Fruit fly (Drosophila melanogaster) whole organism, embryonic: ENCODE results near the gene CG14362.
A peak's percentile ranks its signal among the peaks of the same experiment; 100 is the strongest.

Experiments used
- Bdp1 ChIP-seq: fragments of 200-800 bp; sonication (Bioruptor generic); optimal IDR thresholded peaks from 3 replicates; lab custom pipeline; 2016; ENCODE audit warnings: missing biosample characterization, missing genetic modification characterization
- Blimp-1 ChIP-seq: fragments of 200-800 bp; sonication (Bioruptor generic); optimal IDR thresholded peaks from 3 replicates; lab custom pipeline; 2018; ENCODE audit warnings: missing biosample characterization, missing genetic modification characterization, mild to moderate bottlenecking, moderate library complexity, missing genetic modification reagents
- BtbVII ChIP-seq: fragments of 200-800 bp; sonication (Bioruptor generic); optimal IDR thresholded peaks from 3 replicates; lab custom pipeline; 2017; ENCODE audit warnings: missing biosample characterization, mild to moderate bottlenecking, missing genetic modification characterization
- CG10209 ChIP-seq: fragments of 200-800 bp; sonication (Bioruptor generic); optimal IDR thresholded peaks from 3 replicates; lab custom pipeline; 2017; ENCODE audit warnings: missing biosample characterization, mild to moderate bottlenecking, missing genetic modification characterization, missing genetic modification reagents
- CG10543 ChIP-seq: fragments of 200-800 bp; sonication (Bioruptor generic); optimal IDR thresholded peaks from 3 replicates; lab custom pipeline; 2017; ENCODE audit warnings: missing biosample characterization, mild to moderate bottlenecking, missing genetic modification characterization, moderate library complexity
- CG12219 ChIP-seq: fragments of 200-800 bp; sonication (Bioruptor generic); optimal IDR thresholded peaks from 3 replicates; lab custom pipeline; 2018; ENCODE audit warnings: missing biosample characterization, mild to moderate bottlenecking, missing genetic modification characterization
- CG13775 ChIP-seq: fragments of 200-800 bp; sonication (Bioruptor generic); optimal IDR thresholded peaks from 3 replicates; lab custom pipeline; 2017; ENCODE audit warnings: missing biosample characterization, mild to moderate bottlenecking, missing genetic modification characterization
- CG14860 ChIP-seq: fragments of 200-800 bp; sonication (Bioruptor generic); IDR thresholded peaks from 3 replicates; pipeline ENCODE4 v1.3.6; 2022; ENCODE audit warnings: missing biosample characterization, missing genetic modification characterization; ENCODE audit not compliant: partially characterized antibody
- CG15011 ChIP-seq: fragments of 200-800 bp; sonication (Bioruptor generic); optimal IDR thresholded peaks from 3 replicates; lab custom pipeline; 2018; ENCODE audit warnings: missing biosample characterization, mild to moderate bottlenecking, missing genetic modification characterization
- CG15514 ChIP-seq: fragments of 200-800 bp; sonication (Bioruptor generic); optimal IDR thresholded peaks from 3 replicates; lab custom pipeline; 2017; ENCODE audit warnings: missing biosample characterization, missing genetic modification characterization, mild to moderate bottlenecking, moderate library complexity, missing genetic modification reagents
- CG15601 ChIP-seq: fragments of 200-800 bp; sonication (Bioruptor generic); optimal IDR thresholded peaks from 3 replicates; lab custom pipeline; 2019; ENCODE audit warnings: missing biosample characterization, mild to moderate bottlenecking, missing genetic modification characterization, moderate library complexity
- CG1603 ChIP-seq: fragments of 200-800 bp; sonication (Bioruptor generic); optimal IDR thresholded peaks from 2 replicates; lab custom pipeline; 2019; ENCODE audit warnings: missing biosample characterization, mild to moderate bottlenecking, missing genetic modification characterization, moderate library complexity
- CG17385 ChIP-seq: fragments of 200-800 bp; sonication (Bioruptor generic); optimal IDR thresholded peaks from 3 replicates; lab custom pipeline; 2018; ENCODE audit warnings: missing biosample characterization, mild to moderate bottlenecking, missing genetic modification characterization
- CG18599 ChIP-seq: fragments of 200-800 bp; sonication (Bioruptor generic); optimal IDR thresholded peaks from 3 replicates; lab custom pipeline; 2017; ENCODE audit warnings: missing biosample characterization, missing genetic modification characterization, mild to moderate bottlenecking, moderate library complexity, missing genetic modification reagents
- CG2120 ChIP-seq: fragments of 200-800 bp; sonication (Bioruptor generic); optimal IDR thresholded peaks from 3 replicates; lab custom pipeline; 2016; ENCODE audit warnings: missing biosample characterization, missing genetic modification characterization
- CG30020 ChIP-seq: fragments of 200-800 bp; optimal IDR thresholded peaks from 2 replicates; lab custom pipeline; 2019; ENCODE audit warnings: missing biosample characterization, mild to moderate bottlenecking, missing genetic modification characterization, moderate library complexity
- CG31388 ChIP-seq: fragments of 200-800 bp; sonication (Bioruptor generic); optimal IDR thresholded peaks from 2 replicates; lab custom pipeline; 2016; ENCODE audit warnings: missing biosample characterization, missing genetic modification characterization
- CG31441 ChIP-seq: fragments of 200-800 bp; sonication (Bioruptor generic); IDR thresholded peaks from 2 replicates; pipeline ENCODE4 v1.3.6; 2022; ENCODE audit warnings: missing biosample characterization, missing genetic modification characterization
- CG3281 ChIP-seq: fragments of 200-800 bp; sonication (Bioruptor generic); optimal IDR thresholded peaks from 3 replicates; lab custom pipeline; 2017; ENCODE audit warnings: missing biosample characterization, mild to moderate bottlenecking, missing genetic modification characterization
- CG3847 ChIP-seq: fragments of 200-800 bp; sonication (Bioruptor generic); IDR thresholded peaks from 2 replicates; pipeline ENCODE4 v1.3.6; 2022; ENCODE audit warnings: missing biosample characterization, missing genetic modification characterization
- CG4730 ChIP-seq: fragments of 200-800 bp; sonication (Bioruptor generic); IDR thresholded peaks from 2 replicates; pipeline ENCODE4 v1.3.6; 2022; ENCODE audit warnings: missing biosample characterization, missing genetic modification characterization
- CG6683 ChIP-seq: fragments of 200-800 bp; sonication (Bioruptor generic); optimal IDR thresholded peaks from 2 replicates; lab custom pipeline; 2017; ENCODE audit warnings: missing biosample characterization, mild to moderate bottlenecking, missing genetic modification characterization, missing genetic modification reagents
- CG7372 ChIP-seq: fragments of 200-800 bp; sonication (Bioruptor generic); IDR thresholded peaks from 2 replicates; pipeline ENCODE4 v1.3.6; 2022; ENCODE audit warnings: missing biosample characterization, missing genetic modification characterization
- CG7745 ChIP-seq: fragments of 200-800 bp; sonication (Bioruptor generic); optimal IDR thresholded peaks from 2 replicates; lab custom pipeline; 2018; ENCODE audit warnings: missing biosample characterization, mild to moderate bottlenecking, missing genetic modification characterization, moderate library complexity
- CG8290 ChIP-seq, 3 experiments: fragments of 200-800 bp; sonication (Bioruptor generic); optimal IDR thresholded peaks; 2 replicates each; lab custom pipeline; 2016 to 2019; ENCODE audit warnings: missing biosample characterization in 3 of 3, missing genetic modification characterization in 3 of 3, mild to moderate bottlenecking in 2 of 3, moderate library complexity in 1 of 3
- Doc3 ChIP-seq: fragments of 200-800 bp; sonication (Bioruptor generic); IDR thresholded peaks from 3 replicates; pipeline ENCODE4 v1.3.6; 2022; ENCODE audit warnings: missing biosample characterization, missing genetic modification characterization; ENCODE audit not compliant: partially characterized antibody
- Dref ChIP-seq: fragments of 200-800 bp; sonication (Bioruptor generic); IDR thresholded peaks from 2 replicates; pipeline ENCODE4 v1.3.6; 2022; ENCODE audit warnings: missing biosample characterization, missing genetic modification characterization
- Drgx ChIP-seq: fragments of 200-800 bp; sonication (Bioruptor generic); IDR thresholded peaks from 2 replicates; pipeline ENCODE4 v1.3.6; 2022; ENCODE audit warnings: missing biosample characterization, missing genetic modification characterization
- Hmr ChIP-seq: fragments of 200-800 bp; sonication (Bioruptor generic); optimal IDR thresholded peaks from 3 replicates; lab custom pipeline; 2017; ENCODE audit warnings: mild to moderate bottlenecking, missing biosample characterization, missing genetic modification reagents, missing genetic modification characterization
- Mad ChIP-seq: fragments of 200-800 bp; sonication (Bioruptor generic); optimal IDR thresholded peaks from 2 replicates; lab custom pipeline; 2016; ENCODE audit warnings: missing biosample characterization, missing genetic modification characterization
- Med ChIP-seq: fragments of 200-800 bp; sonication (Bioruptor generic); peaks from one replicate; lab custom pipeline; 2016; ENCODE audit warnings: missing biosample characterization, missing genetic modification characterization, mild to moderate bottlenecking, inconsistent platforms, moderate library complexity
- Mrtf ChIP-seq: fragments of 200-800 bp; sonication (Bioruptor generic); IDR thresholded peaks from 3 replicates; pipeline ENCODE4 v1.3.6; 2022; ENCODE audit warnings: missing biosample characterization, missing genetic modification characterization
- NC2β ChIP-seq: fragments of 200-800 bp; sonication (Bioruptor generic); optimal IDR thresholded peaks from 2 replicates; lab custom pipeline; 2016; ENCODE audit warnings: missing biosample characterization, missing genetic modification characterization
- Pdp1 ChIP-seq, 2 experiments: fragments of 200-800 bp; sonication (Bioruptor generic); optimal IDR thresholded peaks; 3 replicates each; lab custom pipeline; 2016; ENCODE audit warnings: missing biosample characterization in 2 of 2, missing genetic modification characterization in 2 of 2, mild to moderate bottlenecking in 1 of 2, moderate library complexity in 1 of 2
- Scr ChIP-seq: fragments of 200-800 bp; sonication (Bioruptor generic); IDR thresholded peaks from 2 replicates; pipeline ENCODE4 v1.3.6; 2022; ENCODE audit warnings: missing biosample characterization, missing genetic modification characterization; ENCODE audit not compliant: partially characterized antibody
- caup ChIP-seq: fragments of 200-800 bp; sonication (Bioruptor generic); optimal IDR thresholded peaks from 3 replicates; lab custom pipeline; 2017; ENCODE audit warnings: missing biosample characterization, mild to moderate bottlenecking, missing genetic modification characterization, moderate library complexity; ENCODE audit not compliant: severe bottlenecking
- cg ChIP-seq: fragments of 200-800 bp; sonication (Bioruptor generic); optimal IDR thresholded peaks from 3 replicates; lab custom pipeline; 2019; ENCODE audit warnings: missing biosample characterization, mild to moderate bottlenecking, missing genetic modification characterization, moderate library complexity
- ci ChIP-seq: fragments of 200-800 bp; sonication (Bioruptor generic); IDR thresholded peaks from 3 replicates; pipeline ENCODE4 v1.3.6; 2022; ENCODE audit warnings: missing biosample characterization, missing genetic modification characterization
- crp ChIP-seq, 2 experiments: fragments of 200-800 bp; sonication (Bioruptor generic); optimal IDR thresholded peaks; 2 replicates in 1 of 2; 3 replicates in 1 of 2; lab custom pipeline; 2017; ENCODE audit warnings: missing biosample characterization in 2 of 2, missing genetic modification characterization in 2 of 2, mild to moderate bottlenecking in 1 of 2, moderate library complexity in 1 of 2
- danr ChIP-seq: fragments of 200-800 bp; sonication (Bioruptor generic); IDR thresholded peaks from 2 replicates; pipeline ENCODE4 v1.3.6; 2022; ENCODE audit warnings: missing biosample characterization, missing genetic modification characterization
- dati ChIP-seq: fragments of 200-800 bp; sonication (Bioruptor generic); IDR thresholded peaks from 2 replicates; pipeline ENCODE4 v1.3.6; 2022; ENCODE audit warnings: missing biosample characterization, missing genetic modification characterization
- gem ChIP-seq: fragments of 200-800 bp; sonication (Bioruptor generic); optimal IDR thresholded peaks from 2 replicates; lab custom pipeline; 2019; ENCODE audit warnings: missing biosample characterization, mild to moderate bottlenecking, missing genetic modification characterization, moderate library complexity
- gro ChIP-seq: fragments of 200-800 bp; sonication (Bioruptor generic); optimal IDR thresholded peaks from 2 replicates; lab custom pipeline; 2016; ENCODE audit warnings: missing biosample characterization, missing genetic modification characterization
- h ChIP-seq: fragments of >200 bp; optimal IDR thresholded peaks from 2 replicates; lab custom pipeline; 2017
- inv ChIP-seq: fragments of 200-800 bp; sonication (Bioruptor generic); IDR thresholded peaks from 2 replicates; pipeline ENCODE4 v1.3.6; 2022; ENCODE audit warnings: missing biosample characterization, missing genetic modification characterization; ENCODE audit not compliant: partially characterized antibody
- pho ChIP-seq: fragments of 200-800 bp; sonication (Bioruptor generic); optimal IDR thresholded peaks from 2 replicates; lab custom pipeline; 2016; ENCODE audit warnings: missing biosample characterization, missing genetic modification characterization
- slbo ChIP-seq: fragments of 200-800 bp; sonication (Bioruptor generic); IDR thresholded peaks from 2 replicates; pipeline ENCODE4 v1.3.6; 2022; ENCODE audit warnings: missing biosample characterization, missing genetic modification characterization
- sr ChIP-seq: fragments of 200-800 bp; sonication (Bioruptor generic); IDR thresholded peaks from 3 replicates; pipeline ENCODE4 v1.3.6; 2022; ENCODE audit warnings: missing biosample characterization, missing genetic modification characterization
- tin ChIP-seq: fragments of 200-800 bp; sonication (Bioruptor generic); optimal IDR thresholded peaks from 3 replicates; lab custom pipeline; 2016; ENCODE audit warnings: missing biosample characterization, missing genetic modification characterization
- tio ChIP-seq: fragments of 200-800 bp; sonication (Bioruptor generic); optimal IDR thresholded peaks from 2 replicates; lab custom pipeline; 2017; ENCODE audit warnings: missing biosample characterization, missing genetic modification characterization, inconsistent platforms

CG14362 gene

dm6 chr3R:13819037-13819436, 36.2 kb downstream of the CG14362 start:
- TF ChIP-seq CG7372 (GFP tag; lab: Robert Waterston, UW), result no peak
- TF ChIP-seq tin, result no peak
- no peak for TF ChIP-seq CG12219 (GFP tag; lab: Kevin White, UChicago)
- TF ChIP-seq CG1603 (tag; lab: Kevin White, UChicago), result no peak
- TF ChIP-seq Blimp-1, result no peak
- peak; percentile 37 for TF ChIP-seq Med
- TF ChIP-seq Hmr (GFP tag; lab: Kevin White, UChicago), result peak; percentile 9
- no peak for TF ChIP-seq Dref (GFP tag; lab: Robert Waterston, UW)
- TF ChIP-seq Doc3 (GFP tag; lab: Robert Waterston, UW), result no peak
- no peak for TF ChIP-seq CG15011 (GFP tag; lab: Kevin White, UChicago)
- TF ChIP-seq gem (tag; lab: Kevin White, UChicago), result no peak
- TF ChIP-seq CG2120 (GFP tag; lab: Kevin White, UChicago), result no peak
- TF ChIP-seq crp (GFP tag; optimal IDR thresholded peaks at IDR 0.05; lab: Kevin White, UChicago), result no peak
- 0 out of 2 replicates have a peak, but pooled peaks have one; percentile 26 for TF ChIP-seq slbo (GFP tag; lab: Robert Waterston, UW)
- TF ChIP-seq CG13775 (GFP tag; lab: Kevin White, UChicago), result no peak
- TF ChIP-seq CG15601 (tag; lab: Kevin White, UChicago), result no peak
- no peak for TF ChIP-seq CG3847 (GFP tag; lab: Robert Waterston, UW)
- TF ChIP-seq Mrtf (GFP tag; lab: Robert Waterston, UW), result no peak
- TF ChIP-seq CG18599 (GFP tag; lab: Kevin White, UChicago), result peak; percentile 50
- TF ChIP-seq inv (GFP tag; lab: Robert Waterston, UW), result no peak
- TF ChIP-seq Bdp1 (GFP tag; lab: Kevin White, UChicago), result no peak
- TF ChIP-seq NC2β (GFP tag; lab: Kevin White, UChicago), result no peak
- TF ChIP-seq CG3281 (GFP tag; lab: Kevin White, UChicago), result peak; percentile 11
- TF ChIP-seq CG17385 (GFP tag; lab: Kevin White, UChicago), result no peak
- no peak for TF ChIP-seq dati
- TF ChIP-seq sr (GFP tag; lab: Robert Waterston, UW), result no peak
- TF ChIP-seq Scr (GFP tag; lab: Robert Waterston, UW), result no peak
- TF ChIP-seq tio (GFP tag; lab: Kevin White, UChicago), result peak; percentile 14
- no peak for TF ChIP-seq h (lab: Kevin White, UChicago)
- 0 out of 2 replicates have a peak, but pooled peaks have one; percentile 9 for TF ChIP-seq CG4730 (GFP tag; lab: Robert Waterston, UW)
- no peak for TF ChIP-seq pho (GFP tag; lab: Kevin White, UChicago)
- peak; percentile 23 for TF ChIP-seq BtbVII (GFP tag; lab: Kevin White, UChicago)
- TF ChIP-seq CG15514 (GFP tag; lab: Kevin White, UChicago), result peak; percentile 19
- TF ChIP-seq Drgx, result 0 out of 2 replicates have a peak, but pooled peaks have one; percentile 20
- no peak for TF ChIP-seq CG31388 (GFP tag; lab: Kevin White, UChicago)
- TF ChIP-seq ci (GFP tag; lab: Robert Waterston, UW), result 0 out of 3 replicates have a peak, but pooled peaks have one; percentile 26
- peak in 1 of 2 experiments; percentile 60 for TF ChIP-seq Pdp1 (GFP tag; optimal IDR thresholded peaks at IDR 0.05; lab: Kevin White, UChicago)
- no peak for TF ChIP-seq cg (GFP tag; lab: Kevin White, UChicago)
- no peak for TF ChIP-seq CG30020 (tag; lab: Kevin White, UChicago)
- no peak for TF ChIP-seq CG8290 (GFP tag; optimal IDR thresholded peaks at IDR 0.05; lab: Kevin White, UChicago)
- peak in 1 of 2 experiments; percentile 19 for TF ChIP-seq CG8290 (tag; optimal IDR thresholded peaks at IDR 0.05; lab: Kevin White, UChicago)
- TF ChIP-seq CG31441 (GFP tag; lab: Robert Waterston, UW), result no peak
- peak; percentile 18 for TF ChIP-seq CG10543
- TF ChIP-seq gro (GFP tag; lab: Kevin White, UChicago), result no peak
- TF ChIP-seq CG10209 (GFP tag; lab: Kevin White, UChicago), result peak; percentile 0
- TF ChIP-seq CG14860, result no peak
- peak; percentile 24 for TF ChIP-seq caup (GFP tag; lab: Kevin White, UChicago)
- no peak for TF ChIP-seq Mad (GFP tag; lab: Kevin White, UChicago)
- no peak for TF ChIP-seq danr (GFP tag; lab: Robert Waterston, UW)
- no peak for TF ChIP-seq CG7745 (tag; lab: Kevin White, UChicago)
- no peak for TF ChIP-seq CG6683 (GFP tag; lab: Kevin White, UChicago)
